Worm (Caenorhabditis elegans) whole organism, mixed stage, embryonic: ENCODE measurements around the gene ipla-7.

Source experiments
- ceh-83 ChIP-seq: fragments of 200-800 bp; sonication (Bioruptor generic); optimal IDR thresholded peaks from 2 replicates; lab custom pipeline; 2018; ENCODE audit warnings: mild to moderate bottlenecking, missing genetic modification characterization, missing compliant biosample characterization
- drap-1 ChIP-seq: fragments of 200-800 bp; sonication (Bioruptor generic); optimal IDR thresholded peaks from 3 replicates; lab custom pipeline; 2018; ENCODE audit warnings: mild to moderate bottlenecking, missing genetic modification characterization, missing compliant biosample characterization
- elt-1 ChIP-seq: sonication (generic microtip); optimal IDR thresholded peaks from 2 replicates; lab custom pipeline; 2017; ENCODE audit warnings: missing genetic modification characterization, mild to moderate bottlenecking, missing compliant biosample characterization, antibody characterized with exemption, moderate library complexity, borderline replicate concordance; ENCODE audit not compliant: insufficient read depth
- elt-3 ChIP-seq: fragments of 150-350 bp; optimal IDR thresholded peaks from 2 replicates; lab custom pipeline; 2014; ENCODE audit warnings: missing biosample characterization, missing genetic modification characterization
- flh-1 ChIP-seq: fragments of 200-800 bp; sonication (Bioruptor generic); optimal IDR thresholded peaks from 2 replicates; lab custom pipeline; 2018; ENCODE audit warnings: mild to moderate bottlenecking, missing genetic modification characterization, moderate library complexity, missing compliant biosample characterization
- ham-2 ChIP-seq: fragments of 200-800 bp; sonication (Bioruptor generic); optimal IDR thresholded peaks from 2 replicates; lab custom pipeline; 2018; ENCODE audit warnings: mild to moderate bottlenecking, missing genetic modification characterization, missing compliant biosample characterization
- hlh-1 ChIP-seq: fragments of 150-350 bp; optimal IDR thresholded peaks from 2 replicates; lab custom pipeline; 2014; ENCODE audit warnings: missing biosample characterization, missing genetic modification reagents, missing genetic modification characterization
- lin-13 ChIP-seq: fragments of 150-350 bp; optimal IDR thresholded peaks from 2 replicates; lab custom pipeline; 2014; ENCODE audit warnings: missing biosample characterization, missing genetic modification characterization
- nhr-12 ChIP-seq: fragments of 150-350 bp; optimal IDR thresholded peaks from 2 replicates; lab custom pipeline; 2014; ENCODE audit warnings: missing biosample characterization, missing genetic modification characterization
- nhr-237 ChIP-seq: fragments of 150-350 bp; optimal IDR thresholded peaks from 2 replicates; lab custom pipeline; 2014; ENCODE audit warnings: missing biosample characterization, missing genetic modification characterization
- nhr-76 ChIP-seq: sonication (generic microtip); optimal IDR thresholded peaks from 2 replicates; lab custom pipeline; 2017; ENCODE audit warnings: missing biosample characterization, missing genetic modification characterization
- pha-4 ChIP-seq: fragments of 150-350 bp; optimal IDR thresholded peaks from 2 replicates; lab custom pipeline; 2018; ENCODE audit warnings: missing biosample characterization, missing genetic modification reagents, missing genetic modification characterization
- ztf-11 ChIP-seq: fragments of 150-350 bp; optimal IDR thresholded peaks from 2 replicates; lab custom pipeline; 2014; ENCODE audit warnings: missing biosample characterization, missing genetic modification characterization

ce11 chrIV:10046005-10046404, 16.6 kb downstream of the ipla-7 start:
- TF ChIP-seq ztf-11 (tag; lab: Kevin White, UChicago) (no peak), ceh-83 (GFP tag; lab: Kevin White, UChicago) (no peak), flh-1 (no peak), nhr-76 (no peak), lin-13 (tag; lab: Kevin White, UChicago) (no peak), hlh-1 (tag; lab: Kevin White, UChicago) (no peak), elt-3 (no peak), drap-1 (GFP tag; lab: Kevin White, UChicago) (no peak), ham-2 (no peak), elt-1 (tag; lab: Kevin White, UChicago) (no peak), nhr-12 (no peak), nhr-237 (tag; lab: Kevin White, UChicago) (no peak), pha-4 (no peak)
